Fruit fly (Drosophila melanogaster): ENCODE data around the gene CG32712.

The CG32712 gene

dm6 chrX:8461147-8461546 is 27.5 kb upstream of the CG32712 start, which contains the start of gene Es2:
TSS of gene Es2 (plus strand) at chrX:8461479.
- TF ChIP-seq psq (optimal IDR thresholded peaks at IDR 0.05) = no peak
- no peak for TF ChIP-seq EcR (GFP tag; optimal IDR thresholded peaks at IDR 0.05)
- TF ChIP-seq CG8478 (optimal IDR thresholded peaks at IDR 0.05) = no peak
- no peak for TF ChIP-seq Dll (optimal IDR thresholded peaks at IDR 0.05)
- TF ChIP-seq pan (optimal IDR thresholded peaks at IDR 0.05) = no peak
- TF ChIP-seq usp (GFP tag; optimal IDR thresholded peaks at IDR 0.05) = no peak

DNA sequence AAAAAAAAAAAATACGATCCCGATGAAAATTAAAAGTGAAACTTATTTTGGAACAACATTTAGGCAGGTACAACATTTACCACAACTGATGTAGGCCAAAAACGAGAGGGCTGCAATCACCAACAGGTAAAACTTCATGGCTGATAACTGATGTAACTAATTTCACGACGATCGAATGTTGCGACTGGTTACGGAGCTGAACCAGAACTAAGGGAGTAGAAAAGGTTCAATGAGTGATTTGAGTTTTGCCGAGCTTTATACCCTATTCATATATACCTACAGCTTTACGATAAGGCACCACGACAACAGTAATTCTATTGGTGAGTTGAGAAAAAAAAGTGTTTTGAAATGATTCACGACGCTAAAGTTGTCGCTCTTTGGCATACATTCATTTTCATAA is 27.1 kb upstream of the CG32712 start, which contains the start of gene CG15347:
Gene CG15347, minus strand, starts transcription at position 213 of the 400 bp plus-strand sequence.
- TF ChIP-seq CG8478 (optimal IDR thresholded peaks at IDR 0.05) (no peak), psq (optimal IDR thresholded peaks at IDR 0.05) (no peak), EcR (GFP tag; optimal IDR thresholded peaks at IDR 0.05) (no peak), Dll (optimal IDR thresholded peaks at IDR 0.05) (no peak), usp (GFP tag; optimal IDR thresholded peaks at IDR 0.05) (no peak), pan (optimal IDR thresholded peaks at IDR 0.05) (no peak)

- TF ChIP-seq psq (optimal IDR thresholded peaks at IDR 0.05) = no peak
- no peak for TF ChIP-seq EcR (GFP tag; optimal IDR thresholded peaks at IDR 0.05)
- no peak for TF ChIP-seq pan (optimal IDR thresholded peaks at IDR 0.05)
- no peak for TF ChIP-seq usp (GFP tag; optimal IDR thresholded peaks at IDR 0.05)
- TF ChIP-seq Dll (optimal IDR thresholded peaks at IDR 0.05) = no peak
- TF ChIP-seq CG8478 (optimal IDR thresholded peaks at IDR 0.05) = no peak
These were observed 26.6 kb upstream of the CG32712 start for dm6 chrX:8460232-8460631.

DNA sequence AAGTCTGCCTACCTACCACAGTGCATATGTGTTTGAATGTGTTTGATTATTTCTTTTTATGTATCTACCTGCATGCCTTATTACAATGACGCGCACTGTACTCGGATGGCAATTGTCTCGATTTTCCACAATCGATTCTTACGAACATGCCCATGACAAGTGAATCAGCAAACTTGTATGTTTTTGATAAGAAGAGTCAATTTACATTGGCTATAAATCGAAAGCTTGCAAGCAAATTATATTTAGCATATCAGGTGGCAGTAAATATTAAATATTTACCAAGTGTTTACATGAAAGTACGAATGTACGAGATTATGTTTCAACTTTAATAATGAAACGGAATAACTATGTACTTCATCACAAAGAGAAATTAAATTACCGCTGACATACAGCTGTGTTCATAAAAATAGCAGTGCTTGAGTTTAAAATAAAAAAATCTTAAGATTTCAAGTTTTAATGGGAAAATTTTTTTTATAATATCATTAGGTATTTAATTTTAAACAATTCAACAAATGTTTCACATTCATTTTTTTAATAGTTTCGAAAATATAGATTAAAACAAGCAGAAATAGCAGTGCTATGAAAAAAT is 25.9 kb upstream of the CG32712 start:
- TF ChIP-seq CG8478 (optimal IDR thresholded peaks at IDR 0.05) (no peak), pan (optimal IDR thresholded peaks at IDR 0.05) (no peak)

dm6 chrX:8457532-8457931 is 23.9 kb upstream of the CG32712 start, which contains the start of gene CG32713:
TSS of gene CG32713 (minus strand) at chrX:8457632.
- no peak for TF ChIP-seq pan (optimal IDR thresholded peaks at IDR 0.05)
- no peak for TF ChIP-seq psq (optimal IDR thresholded peaks at IDR 0.05)
- no peak for TF ChIP-seq Dll (optimal IDR thresholded peaks at IDR 0.05)
- TF ChIP-seq CG8478 (optimal IDR thresholded peaks at IDR 0.05) = no peak
- no peak for TF ChIP-seq EcR (GFP tag; optimal IDR thresholded peaks at IDR 0.05)
- TF ChIP-seq usp (GFP tag; optimal IDR thresholded peaks at IDR 0.05) = no peak

DNA sequence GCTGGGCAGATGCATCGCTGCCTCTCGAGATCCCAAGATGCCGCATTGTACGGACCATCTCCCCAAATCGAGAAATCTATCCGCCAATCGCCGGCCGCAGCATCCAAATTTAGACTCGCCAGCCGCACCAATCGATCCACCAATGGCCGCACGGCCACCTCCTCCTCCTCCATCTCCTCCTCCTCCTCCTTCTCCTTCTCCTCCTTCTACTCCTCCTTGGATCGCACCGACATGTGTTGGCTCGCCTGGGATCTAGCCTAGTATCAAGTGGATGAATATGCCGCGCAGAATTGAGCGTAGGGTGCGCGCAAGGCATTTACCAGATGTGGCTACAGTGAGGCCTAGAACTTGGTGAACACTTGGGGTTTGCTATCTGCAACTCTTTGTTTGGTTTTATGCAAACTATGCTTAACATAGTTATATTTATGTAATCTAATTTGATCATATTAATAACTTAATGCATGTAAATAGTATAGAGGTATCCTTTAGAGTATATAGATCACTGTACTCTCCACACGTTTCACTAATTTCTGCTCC is 21.5 kb upstream of the CG32712 start, which contains the start of gene org-1:
Gene org-1, minus strand, starts transcription at position 51 of the 537 bp plus-strand sequence.
- TF ChIP-seq usp (GFP tag; optimal IDR thresholded peaks at IDR 0.05) = no peak
- TF ChIP-seq CG8478 (optimal IDR thresholded peaks at IDR 0.05) = no peak
- TF ChIP-seq pan (optimal IDR thresholded peaks at IDR 0.05) = no peak
- TF ChIP-seq Dll (optimal IDR thresholded peaks at IDR 0.05) = no peak
- TF ChIP-seq psq (optimal IDR thresholded peaks at IDR 0.05) = no peak
- no peak for TF ChIP-seq EcR (GFP tag; optimal IDR thresholded peaks at IDR 0.05)

DNA sequence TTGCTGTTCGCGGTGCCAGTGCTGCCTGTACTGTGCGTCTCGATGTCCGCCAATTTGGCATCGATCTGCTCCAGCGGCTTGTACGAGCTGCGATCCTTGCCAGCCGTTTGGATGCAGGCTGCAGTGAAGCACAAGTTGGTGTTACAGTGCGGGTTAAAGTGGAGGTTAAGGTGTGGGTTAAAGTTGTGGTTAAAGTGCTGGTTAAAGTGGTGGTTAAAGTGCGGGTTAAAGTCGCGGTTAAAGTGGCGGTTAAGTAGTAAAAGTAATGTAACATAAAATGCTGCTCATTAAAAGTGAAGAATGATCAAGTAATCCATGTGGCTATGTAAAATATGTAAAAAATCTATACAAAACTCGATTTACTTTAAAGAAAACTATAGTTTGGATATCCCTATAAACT is 18.6 kb upstream of the CG32712 start:
- TF ChIP-seq pan (optimal IDR thresholded peaks at IDR 0.05) (no peak), CG8478 (optimal IDR thresholded peaks at IDR 0.05) (no peak), usp (GFP tag; optimal IDR thresholded peaks at IDR 0.05) (no peak), EcR (GFP tag; optimal IDR thresholded peaks at IDR 0.05) (no peak), Dll (optimal IDR thresholded peaks at IDR 0.05) (no peak), psq (optimal IDR thresholded peaks at IDR 0.05) (no peak)

DNA sequence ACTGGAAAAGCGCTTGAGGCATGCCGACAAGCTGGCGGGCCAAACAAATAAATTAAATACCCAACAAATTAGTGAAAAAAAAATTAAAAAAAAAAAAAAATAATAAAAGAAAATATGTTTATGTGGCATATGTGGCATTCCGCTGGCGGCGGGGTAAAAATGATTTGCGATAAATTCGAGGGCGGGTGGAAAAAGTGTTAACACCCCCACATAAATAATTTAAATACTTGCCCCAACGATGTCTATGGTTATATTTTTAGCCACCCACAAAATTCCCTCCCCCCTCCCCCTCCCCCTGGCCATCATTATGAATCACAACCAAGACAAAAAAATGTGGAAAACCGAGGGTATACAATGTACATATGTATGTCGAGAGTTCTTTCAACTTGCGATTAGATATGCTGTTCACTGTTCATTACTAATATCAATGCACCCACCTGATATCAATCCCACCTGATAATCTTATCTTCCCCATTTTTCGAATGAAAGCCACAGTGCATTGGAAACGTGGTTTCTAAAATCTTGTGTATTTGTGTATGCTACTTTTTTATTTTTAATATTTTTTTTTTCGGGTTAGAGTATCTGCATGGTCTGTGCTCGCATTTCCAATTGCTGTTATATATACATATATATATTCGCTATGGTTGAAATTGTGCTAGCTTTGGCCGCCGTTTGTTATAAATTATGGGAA is 16.8 kb upstream of the CG32712 start:
- TF ChIP-seq usp (GFP tag; optimal IDR thresholded peaks at IDR 0.05) = no peak

DNA sequence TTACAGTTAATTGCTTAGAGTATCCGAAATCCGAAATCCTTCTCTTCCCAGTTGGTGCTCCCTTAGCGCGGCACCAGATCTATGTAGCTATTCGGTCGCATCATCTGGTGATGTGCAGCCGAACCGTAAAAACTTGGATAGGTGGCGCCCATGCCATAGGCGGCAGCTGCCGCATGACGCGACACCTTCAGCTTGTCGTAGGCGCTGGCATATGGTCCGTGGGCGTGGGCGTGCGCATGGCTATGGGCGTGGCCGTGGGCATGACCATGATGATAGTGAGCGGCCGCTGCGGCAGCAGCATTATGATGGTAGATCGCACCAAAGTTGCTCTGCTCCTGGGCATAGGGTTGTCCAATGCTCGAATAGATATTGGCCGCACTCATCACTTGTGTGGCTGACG is 14.6 kb upstream of the CG32712 start:
- TF ChIP-seq Dll (optimal IDR thresholded peaks at IDR 0.05) (no peak), psq (optimal IDR thresholded peaks at IDR 0.05) (no peak), CG8478 (optimal IDR thresholded peaks at IDR 0.05) (no peak), EcR (GFP tag; optimal IDR thresholded peaks at IDR 0.05) (no peak), usp (GFP tag; optimal IDR thresholded peaks at IDR 0.05) (no peak), pan (optimal IDR thresholded peaks at IDR 0.05) (no peak)

dm6 chrX:8447166-8447565 is 13.6 kb upstream of the CG32712 start:
- TF ChIP-seq pan (optimal IDR thresholded peaks at IDR 0.05) (no peak), Dll (optimal IDR thresholded peaks at IDR 0.05) (no peak), EcR (GFP tag; optimal IDR thresholded peaks at IDR 0.05) (no peak), usp (GFP tag; optimal IDR thresholded peaks at IDR 0.05) (no peak), psq (optimal IDR thresholded peaks at IDR 0.05) (no peak), CG8478 (optimal IDR thresholded peaks at IDR 0.05) (no peak)

- no peak for TF ChIP-seq CG8478 (optimal IDR thresholded peaks at IDR 0.05)
- TF ChIP-seq Dll (optimal IDR thresholded peaks at IDR 0.05) = no peak
- no peak for TF ChIP-seq pan (optimal IDR thresholded peaks at IDR 0.05)
- TF ChIP-seq EcR (GFP tag; optimal IDR thresholded peaks at IDR 0.05) = no peak
- no peak for TF ChIP-seq psq (optimal IDR thresholded peaks at IDR 0.05)
- TF ChIP-seq usp (GFP tag; optimal IDR thresholded peaks at IDR 0.05) = no peak
These were observed 11.4 kb upstream of the CG32712 start for dm6 chrX:8444883-8445572.

DNA sequence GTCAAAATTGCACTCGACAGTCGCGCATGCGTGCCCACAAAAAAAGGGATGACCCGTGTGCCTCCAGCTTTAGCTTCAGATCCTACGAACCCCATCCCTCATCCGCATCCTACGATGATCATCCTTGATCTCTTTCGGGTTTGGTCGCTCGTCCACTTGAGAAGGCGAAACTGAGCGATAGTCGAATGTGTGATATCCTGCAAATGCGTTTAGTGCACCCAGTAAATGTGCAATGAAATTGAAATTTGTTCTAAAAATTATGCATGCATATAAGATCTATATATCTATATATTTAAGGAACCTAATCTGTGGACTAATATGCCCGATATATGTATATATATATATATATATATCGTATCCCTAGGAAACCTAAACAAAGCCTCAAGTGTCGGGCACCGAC is 10.7 kb upstream of the CG32712 start:
- TF ChIP-seq CG8478 (optimal IDR thresholded peaks at IDR 0.05) (no peak), psq (optimal IDR thresholded peaks at IDR 0.05) (no peak), EcR (GFP tag; optimal IDR thresholded peaks at IDR 0.05) (no peak), Dll (optimal IDR thresholded peaks at IDR 0.05) (no peak), pan (optimal IDR thresholded peaks at IDR 0.05) (no peak), usp (GFP tag; optimal IDR thresholded peaks at IDR 0.05) (no peak)

Data from whole organism.